Worm (Caenorhabditis elegans): ENCODE measurements around the gene srh-177.

srh-177 gene

ce11 chrV:20335264-20335663 is 33.8 kb downstream of the srh-177 start, which contains the start of gene Y38H6A.5:
Gene Y38H6A.5, minus strand, starts transcription at chrV:20335364.
- TF ChIP-seq madf-10 (tag; optimal IDR thresholded peaks at IDR 0.05): no peak
- no peak for TF ChIP-seq T07F8.4 (tag; optimal IDR thresholded peaks at IDR 0.05)
- no peak for TF ChIP-seq madf-6 (GFP tag; IDR thresholded peaks at IDR 0.05)
- no peak for TF ChIP-seq aptf-2 (GFP tag; conservative IDR thresholded peaks at IDR 0.05)
- TF ChIP-seq ceh-79 (tag; optimal IDR thresholded peaks at IDR 0.05): no peak
- no peak for TF ChIP-seq C17E4.6 (GFP tag; IDR thresholded peaks at IDR 0.05)
- no peak for TF ChIP-seq cebp-2 (GFP tag; IDR thresholded peaks at IDR 0.05)
- no peak for TF ChIP-seq gei-17 (GFP tag; optimal IDR thresholded peaks at IDR 0.05)
- no peak for TF ChIP-seq xnd-1 (tag; optimal IDR thresholded peaks at IDR 0.05)
- TF ChIP-seq F49E8.2 (tag; optimal IDR thresholded peaks at IDR 0.05; ENCODE audit: insufficient read depth): no peak
- no peak for TF ChIP-seq Y67H2A.10 (GFP tag; conservative IDR thresholded peaks at IDR 0.05)
- no peak for TF ChIP-seq lsl-1 (GFP tag; optimal IDR thresholded peaks at IDR 0.05)
- no peak for TF ChIP-seq lin-54 (GFP tag; optimal IDR thresholded peaks at IDR 0.05)
- no peak for TF ChIP-seq lag-1 (GFP tag; IDR thresholded peaks at IDR 0.05)
- no peak for TF ChIP-seq nhr-27 (tag; optimal IDR thresholded peaks at IDR 0.05)
- TF ChIP-seq lir-1 (GFP tag; conservative IDR thresholded peaks at IDR 0.05): no peak
- no peak for TF ChIP-seq Y56A3A.18 (GFP tag; IDR thresholded peaks at IDR 0.05)
- no peak for TF ChIP-seq F55B11.4 (tag; optimal IDR thresholded peaks at IDR 0.05; ENCODE audit: borderline replicate concordance, insufficient read depth)

ce11 chrV:20325417-20325816 is 43.6 kb downstream of the srh-177 start, which contains the start of gene Y38H6A.1:
Gene Y38H6A.1, plus strand, starts transcription at chrV:20325717.
- no peak for TF ChIP-seq F57C9.4 (tag; optimal IDR thresholded peaks at IDR 0.05)
- TF ChIP-seq die-1 (tag; optimal IDR thresholded peaks at IDR 0.05): no peak
- no peak for TF ChIP-seq ztf-6 (GFP tag; IDR thresholded peaks at IDR 0.05)
- no peak for TF ChIP-seq F33H1.4 (GFP tag; IDR thresholded peaks at IDR 0.05)
- no peak for TF ChIP-seq B0261.1 (tag; optimal IDR thresholded peaks at IDR 0.05)

Measured in whole organism, young adult.